Fruit fly (Drosophila melanogaster): ENCODE data around the gene Spase25.

DNA sequence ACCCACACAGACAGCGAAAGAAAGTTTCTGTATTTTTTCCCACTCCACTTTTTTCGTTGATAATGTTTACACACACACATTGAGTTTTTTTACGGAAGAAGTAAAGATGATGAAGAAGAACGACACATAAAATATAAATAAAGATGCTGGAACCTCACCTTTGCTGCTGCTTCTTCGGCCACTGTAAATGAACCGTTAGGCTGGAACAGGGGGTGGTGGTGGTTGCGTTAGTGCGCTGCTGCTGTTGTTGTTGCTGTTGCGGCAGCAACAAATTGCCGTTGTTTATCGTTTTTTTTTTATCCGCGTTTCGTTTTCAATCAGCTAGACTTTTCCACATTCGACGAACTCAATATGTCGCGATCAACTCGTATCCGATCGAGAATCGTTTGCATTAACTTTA is 31.4 kb upstream of the Spase25 start:
- TF ChIP-seq CG8478 (optimal IDR thresholded peaks at IDR 0.05) = no peak
- TF ChIP-seq CTCF (optimal IDR thresholded peaks at IDR 0.05) = no peak
